Fruit fly (Drosophila melanogaster) whole organism, embryonic: ENCODE results near the gene Grip128.
A peak's percentile ranks its signal among the peaks of the same experiment; 100 is the strongest.

Source experiments
- ATbp ChIP-seq: fragments of 200-800 bp; sonication (Bioruptor generic); optimal IDR thresholded peaks from 2 replicates; lab custom pipeline; 2017; ENCODE audit warnings: missing biosample characterization, mild to moderate bottlenecking, missing genetic modification characterization, missing genetic modification reagents
- Asciz ChIP-seq: fragments of 200-800 bp; sonication (Bioruptor generic); optimal IDR thresholded peaks from 2 replicates; lab custom pipeline; 2017; ENCODE audit warnings: missing biosample characterization, mild to moderate bottlenecking, missing genetic modification characterization, missing genetic modification reagents
- CG10543 ChIP-seq: fragments of 200-800 bp; sonication (Bioruptor generic); optimal IDR thresholded peaks from 3 replicates; lab custom pipeline; 2017; ENCODE audit warnings: missing biosample characterization, mild to moderate bottlenecking, missing genetic modification characterization, moderate library complexity
- CG13287 ChIP-seq: fragments of 200-800 bp; sonication (Bioruptor generic); IDR thresholded peaks from 2 replicates; pipeline ENCODE4 v1.3.6; 2022; ENCODE audit warnings: missing biosample characterization, missing genetic modification characterization; ENCODE audit not compliant: partially characterized antibody
- CG14050 ChIP-seq: fragments of 200-800 bp; sonication (Bioruptor generic); IDR thresholded peaks from 3 replicates; pipeline ENCODE4 v1.3.6; 2022; ENCODE audit warnings: missing biosample characterization, missing genetic modification characterization
- CG16863 ChIP-seq: fragments of 200-800 bp; sonication (Bioruptor generic); optimal IDR thresholded peaks from 3 replicates; lab custom pipeline; 2016; ENCODE audit warnings: missing biosample characterization, missing genetic modification characterization
- CG17359 ChIP-seq: fragments of 200-800 bp; sonication (Bioruptor generic); optimal IDR thresholded peaks from 3 replicates; lab custom pipeline; 2018; ENCODE audit warnings: missing biosample characterization, mild to moderate bottlenecking, missing genetic modification characterization, moderate library complexity
- CG2678 ChIP-seq: fragments of 200-800 bp; sonication (Bioruptor generic); optimal IDR thresholded peaks from 3 replicates; lab custom pipeline; 2019; ENCODE audit warnings: missing biosample characterization, mild to moderate bottlenecking, missing genetic modification characterization, moderate library complexity
- CG30403 ChIP-seq: fragments of 200-800 bp; sonication (Bioruptor generic); optimal IDR thresholded peaks from 3 replicates; lab custom pipeline; 2016; ENCODE audit warnings: missing biosample characterization, missing genetic modification characterization
- CG3407 ChIP-seq: fragments of 200-800 bp; sonication (Bioruptor generic); optimal IDR thresholded peaks from 2 replicates; lab custom pipeline; 2018; ENCODE audit warnings: missing biosample characterization, mild to moderate bottlenecking, missing genetic modification characterization
- CG34224 ChIP-seq: fragments of 200-800 bp; sonication (Bioruptor generic); IDR thresholded peaks from 3 replicates; pipeline ENCODE4 v1.3.6; 2022; ENCODE audit warnings: missing biosample characterization, missing genetic modification characterization; ENCODE audit not compliant: partially characterized antibody
- CG34422 ChIP-seq: fragments of 200-800 bp; sonication (Bioruptor generic); IDR thresholded peaks from 3 replicates; pipeline ENCODE4 v1.3.6; 2022; ENCODE audit warnings: missing biosample characterization, missing genetic modification characterization
- CG6254 ChIP-seq: fragments of 200-800 bp; sonication (Bioruptor generic); optimal IDR thresholded peaks from 3 replicates; lab custom pipeline; 2017; ENCODE audit warnings: mild to moderate bottlenecking, missing biosample characterization, missing genetic modification reagents, missing genetic modification characterization
- CG6813 ChIP-seq: fragments of 200-800 bp; sonication (Bioruptor generic); optimal IDR thresholded peaks from 2 replicates; lab custom pipeline; 2017; ENCODE audit warnings: missing biosample characterization, missing genetic modification characterization, mild to moderate bottlenecking, moderate library complexity, missing genetic modification reagents
- CG7745 ChIP-seq: fragments of 200-800 bp; sonication (Bioruptor generic); optimal IDR thresholded peaks from 2 replicates; lab custom pipeline; 2018; ENCODE audit warnings: missing biosample characterization, mild to moderate bottlenecking, missing genetic modification characterization, moderate library complexity
- CG7987 ChIP-seq: fragments of 200-800 bp; sonication (Bioruptor generic); optimal IDR thresholded peaks from 2 replicates; lab custom pipeline; 2018; ENCODE audit warnings: missing biosample characterization, mild to moderate bottlenecking, missing genetic modification characterization, moderate library complexity
- CG8290 ChIP-seq, 3 experiments: fragments of 200-800 bp; sonication (Bioruptor generic); optimal IDR thresholded peaks; 2 replicates each; lab custom pipeline; 2016 to 2019; ENCODE audit warnings: missing biosample characterization in 3 of 3, missing genetic modification characterization in 3 of 3, mild to moderate bottlenecking in 2 of 3, moderate library complexity in 1 of 3
- CG8765 ChIP-seq: fragments of 200-800 bp; sonication (Bioruptor generic); IDR thresholded peaks from 2 replicates; pipeline ENCODE4 v1.3.6; 2022; ENCODE audit warnings: missing biosample characterization, missing genetic modification characterization
- D ChIP-seq, 2 experiments: fragments of 200-800 bp in 1 of 2; fragments of >200 bp in 1 of 2; sonication (Bioruptor generic) in 1 of 2; optimal IDR thresholded peaks; 2 replicates in 1 of 2; 3 replicates in 1 of 2; lab custom pipeline; 2017; ENCODE audit warnings: mild to moderate bottlenecking in 1 of 2, missing biosample characterization in 1 of 2, missing genetic modification characterization in 1 of 2, missing genetic modification reagents in 1 of 2
- Deaf1 ChIP-seq: fragments of 200-800 bp; optimal IDR thresholded peaks from 3 replicates; lab custom pipeline; 2019; ENCODE audit warnings: missing biosample characterization, mild to moderate bottlenecking, missing genetic modification characterization, moderate library complexity
- Ets97D ChIP-seq: fragments of 200-800 bp; sonication (Bioruptor generic); optimal IDR thresholded peaks from 3 replicates; lab custom pipeline; 2016; ENCODE audit warnings: missing biosample characterization, missing genetic modification characterization
- HLH3B ChIP-seq: fragments of 200-800 bp; sonication (Bioruptor generic); IDR thresholded peaks from 2 replicates; pipeline ENCODE4 v1.3.6; 2022; ENCODE audit warnings: missing biosample characterization, missing genetic modification characterization
- HLHmδ ChIP-seq: fragments of 200-800 bp; sonication (Bioruptor generic); optimal IDR thresholded peaks from 2 replicates; lab custom pipeline; 2018; ENCODE audit warnings: missing biosample characterization, mild to moderate bottlenecking, missing genetic modification characterization, moderate library complexity
- Neu2 ChIP-seq: fragments of 200-800 bp; sonication (Bioruptor generic); optimal IDR thresholded peaks from 3 replicates; lab custom pipeline; 2016; ENCODE audit warnings: missing biosample characterization, missing genetic modification characterization, borderline replicate concordance
- Sin3A ChIP-seq: fragments of >200 bp; optimal IDR thresholded peaks from 2 replicates; lab custom pipeline; 2018
- Vsx1 ChIP-seq: fragments of 200-800 bp; sonication (Bioruptor generic); optimal IDR thresholded peaks from 2 replicates; lab custom pipeline; 2017; ENCODE audit warnings: missing biosample characterization, mild to moderate bottlenecking, missing genetic modification characterization, missing genetic modification reagents
- amos ChIP-seq: fragments of 200-800 bp; sonication (Bioruptor generic); IDR thresholded peaks from 2 replicates; pipeline ENCODE4 v1.3.6; 2022; ENCODE audit warnings: missing biosample characterization, missing genetic modification characterization; ENCODE audit not compliant: partially characterized antibody
- bowl ChIP-seq: fragments of 200-800 bp; sonication (Bioruptor generic); IDR thresholded peaks from 2 replicates; pipeline ENCODE4 v1.3.6; 2022; ENCODE audit warnings: missing biosample characterization, missing genetic modification characterization
- cg ChIP-seq: fragments of 200-800 bp; sonication (Bioruptor generic); optimal IDR thresholded peaks from 3 replicates; lab custom pipeline; 2019; ENCODE audit warnings: missing biosample characterization, mild to moderate bottlenecking, missing genetic modification characterization, moderate library complexity
- chm ChIP-seq: fragments of 200-800 bp; sonication (Bioruptor generic); IDR thresholded peaks from 2 replicates; pipeline ENCODE4 v1.3.6; 2022; ENCODE audit warnings: missing biosample characterization, missing genetic modification characterization
- ci ChIP-seq: fragments of 200-800 bp; sonication (Bioruptor generic); IDR thresholded peaks from 3 replicates; pipeline ENCODE4 v1.3.6; 2022; ENCODE audit warnings: missing biosample characterization, missing genetic modification characterization
- emc ChIP-seq: fragments of 200-800 bp; sonication (Bioruptor generic); optimal IDR thresholded peaks from 2 replicates; lab custom pipeline; 2016; ENCODE audit warnings: missing biosample characterization, missing genetic modification characterization
- gce ChIP-seq: fragments of 200-800 bp; sonication (Bioruptor generic); IDR thresholded peaks from 3 replicates; pipeline ENCODE4 v1.3.6; 2022; ENCODE audit warnings: missing biosample characterization, missing genetic modification characterization
- grau ChIP-seq: fragments of 200-800 bp; optimal IDR thresholded peaks from 3 replicates; lab custom pipeline; 2019; ENCODE audit warnings: missing biosample characterization, mild to moderate bottlenecking, missing genetic modification characterization, moderate library complexity
- kni ChIP-seq: fragments of 200-800 bp; sonication (Bioruptor generic); optimal IDR thresholded peaks from 3 replicates; lab custom pipeline; 2017; ENCODE audit warnings: mild to moderate bottlenecking, missing biosample characterization, missing genetic modification reagents, missing genetic modification characterization
- mirr ChIP-seq: fragments of 200-800 bp; sonication (Bioruptor generic); optimal IDR thresholded peaks from 3 replicates; lab custom pipeline; 2018; ENCODE audit warnings: missing biosample characterization, mild to moderate bottlenecking, missing genetic modification characterization
- nerfin-1 ChIP-seq: fragments of 200-800 bp; sonication (Bioruptor generic); optimal IDR thresholded peaks from 3 replicates; lab custom pipeline; 2019; ENCODE audit warnings: missing biosample characterization, mild to moderate bottlenecking, missing genetic modification characterization, moderate library complexity
- odd ChIP-seq: fragments of 200-800 bp; sonication (Bioruptor generic); optimal IDR thresholded peaks from 2 replicates; lab custom pipeline; 2017; ENCODE audit warnings: missing biosample characterization, mild to moderate bottlenecking, missing genetic modification characterization
- sens ChIP-seq: fragments of 200-800 bp; sonication (Bioruptor generic); peaks from one replicate; lab custom pipeline; 2016; ENCODE audit warnings: missing biosample characterization, missing genetic modification characterization
- seq ChIP-seq: fragments of 200-800 bp; sonication (Bioruptor generic); IDR thresholded peaks from 2 replicates; pipeline ENCODE4 v1.3.6; 2022; ENCODE audit warnings: missing biosample characterization, missing genetic modification characterization
- slbo ChIP-seq: fragments of 200-800 bp; sonication (Bioruptor generic); IDR thresholded peaks from 2 replicates; pipeline ENCODE4 v1.3.6; 2022; ENCODE audit warnings: missing biosample characterization, missing genetic modification characterization
- sqz ChIP-seq: fragments of 200-800 bp; sonication (Bioruptor generic); optimal IDR thresholded peaks from 3 replicates; lab custom pipeline; 2018; ENCODE audit warnings: missing biosample characterization, mild to moderate bottlenecking, missing genetic modification characterization
- sug ChIP-seq: fragments of 200-800 bp; optimal IDR thresholded peaks from 2 replicates; lab custom pipeline; 2019; ENCODE audit warnings: missing biosample characterization, mild to moderate bottlenecking, missing genetic modification characterization, moderate library complexity
- twi ChIP-seq: fragments of 200-800 bp; optimal IDR thresholded peaks from 2 replicates; lab custom pipeline; 2019; ENCODE audit warnings: missing biosample characterization, mild to moderate bottlenecking, missing genetic modification characterization, moderate library complexity
- wek ChIP-seq: fragments of 200-800 bp; sonication (Bioruptor generic); optimal IDR thresholded peaks from 3 replicates; lab custom pipeline; 2018; ENCODE audit warnings: missing biosample characterization, mild to moderate bottlenecking, missing genetic modification characterization, moderate library complexity

Grip128 gene

DNA sequence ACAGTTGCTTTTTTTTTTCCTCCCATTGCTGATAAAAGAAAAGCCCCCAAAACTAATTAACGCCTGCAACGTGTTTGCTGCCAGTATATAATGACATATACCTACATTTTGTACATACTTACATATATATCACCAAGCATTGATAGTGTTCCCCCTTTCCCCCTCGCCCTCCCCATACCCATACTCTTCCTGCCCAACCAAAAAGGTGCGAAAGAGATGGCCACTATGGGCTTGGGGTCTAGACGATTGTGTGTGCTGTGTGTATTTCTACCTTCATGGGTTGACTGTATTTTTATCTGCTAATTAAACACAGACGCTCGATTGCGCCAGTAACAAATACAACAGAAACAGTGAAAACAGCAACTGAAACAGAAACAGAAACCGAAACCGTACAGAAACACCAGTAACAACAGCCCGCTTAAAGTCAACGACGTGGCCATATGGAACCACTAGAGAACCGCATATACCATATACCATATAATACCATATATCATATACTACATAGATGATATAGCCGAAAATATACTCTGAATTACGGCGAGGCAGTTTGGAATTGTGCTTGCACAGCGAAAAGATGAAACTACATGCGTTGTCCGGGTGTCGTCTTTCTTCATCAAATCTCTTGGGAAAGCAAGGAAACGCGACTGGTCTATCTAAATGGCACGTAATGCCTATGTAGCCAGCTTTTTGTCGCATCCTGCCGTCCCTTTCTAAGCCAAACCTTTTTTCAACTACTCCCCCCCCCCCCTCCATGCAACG is 24.9 kb upstream of the Grip128 start (continued):
- peak; percentile 29 for TF ChIP-seq cg (GFP tag; lab: Kevin White, UChicago)
- peak; percentile 44 for TF ChIP-seq sug
- TF ChIP-seq CG7745 (tag; lab: Kevin White, UChicago), result peak; percentile 17
- no peak for TF ChIP-seq CG8290 (GFP tag; optimal IDR thresholded peaks at IDR 0.05; lab: Kevin White, UChicago)
- TF ChIP-seq CG8290 (tag; optimal IDR thresholded peaks at IDR 0.05; lab: Kevin White, UChicago), result peak in 1 of 2 experiments; percentile 15
- peak; percentile 24 for TF ChIP-seq twi (tag; lab: Kevin White, UChicago)
- peak; percentile 12 for TF ChIP-seq grau (tag; lab: Kevin White, UChicago)
- peak; percentile 9 for TF ChIP-seq kni (GFP tag; lab: Kevin White, UChicago)
- TF ChIP-seq CG13287 (GFP tag; lab: Robert Waterston, UW), result no peak
- peak; percentile 54 for TF ChIP-seq CG10543 (GFP tag; lab: Kevin White, UChicago)
- TF ChIP-seq mirr (GFP tag; lab: Kevin White, UChicago), result peak; percentile 42
- peak; percentile 0 for TF ChIP-seq CG2678 (tag; lab: Kevin White, UChicago)

DNA sequence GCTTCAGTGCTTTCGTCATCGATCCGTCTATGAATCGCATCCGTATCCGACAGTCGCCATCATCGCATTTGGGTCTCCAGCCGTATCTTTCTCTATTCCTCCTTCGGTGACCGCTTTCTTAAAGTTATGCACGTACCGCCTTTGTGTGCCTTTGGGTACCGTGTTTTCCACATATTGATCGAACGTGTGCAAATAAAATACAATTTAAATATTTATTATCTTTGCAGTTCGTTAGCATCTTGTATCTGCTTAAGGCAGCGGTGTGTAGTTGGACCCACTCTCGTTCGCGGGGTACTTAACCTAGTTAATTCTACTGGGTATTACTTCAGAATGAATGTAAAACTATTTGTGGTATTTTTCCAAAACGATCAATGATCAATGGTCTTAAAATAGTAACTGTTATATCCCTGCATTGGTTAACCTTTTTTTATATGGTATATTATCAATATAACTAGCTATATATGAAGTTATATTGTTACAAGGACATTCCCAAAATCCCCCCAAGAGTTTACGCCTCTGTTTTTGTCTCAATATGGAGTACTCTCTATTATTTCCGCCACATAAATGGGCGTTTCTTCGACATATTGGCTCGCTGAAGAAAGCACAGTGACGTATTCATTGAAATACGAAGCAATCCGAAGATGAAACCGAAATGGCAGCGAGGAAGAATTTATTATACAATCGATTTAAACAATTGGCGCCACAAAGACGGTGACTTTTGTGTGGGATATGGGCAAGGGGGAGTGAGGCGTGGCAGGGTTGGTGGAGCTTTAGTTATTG is 23.9 kb upstream of the Grip128 start:
- TF ChIP-seq CG3407 (GFP tag; lab: Kevin White, UChicago) (peak; percentile 11), sens (GFP tag; lab: Kevin White, UChicago) (peak; percentile 50), CG7987 (GFP tag; lab: Kevin White, UChicago) (no peak), seq (GFP tag; lab: Robert Waterston, UW) (no peak), nerfin-1 (tag; lab: Kevin White, UChicago) (no peak), ci (GFP tag; lab: Robert Waterston, UW) (0 out of 3 replicates have a peak, but pooled peaks have one; percentile 30), Asciz (peak; percentile 46), chm (GFP tag; lab: Robert Waterston, UW) (peak; percentile 27; the same call in 1 of the 2 replicates), gce (GFP tag; lab: Robert Waterston, UW) (no peak), CG6254 (GFP tag; lab: Kevin White, UChicago) (no peak), Neu2 (GFP tag; lab: Kevin White, UChicago) (no peak), CG6813 (GFP tag; lab: Kevin White, UChicago) (peak; percentile 4), D (optimal IDR thresholded peaks at IDR 0.05; lab: Kevin White, UChicago) (no peak), D (GFP tag; optimal IDR thresholded peaks at IDR 0.05; lab: Kevin White, UChicago) (no peak), Deaf1 (peak; percentile 76), ATbp (peak; percentile 36), Vsx1 (GFP tag; lab: Kevin White, UChicago) (peak; percentile 13), HLHmδ (GFP tag; lab: Kevin White, UChicago) (no peak), CG8765 (GFP tag; lab: Robert Waterston, UW) (no peak), Sin3A (lab: Kevin White, UChicago) (no peak), CG34422 (GFP tag; lab: Robert Waterston, UW) (no peak), odd (GFP tag; lab: Kevin White, UChicago) (no peak), CG17359 (tag; lab: Kevin White, UChicago) (peak; percentile 20), amos (GFP tag; lab: Robert Waterston, UW) (no peak), emc (GFP tag; lab: Kevin White, UChicago) (no peak), bowl (no peak), Ets97D (GFP tag; lab: Kevin White, UChicago) (no peak), slbo (GFP tag; lab: Robert Waterston, UW) (no peak), sqz (peak; percentile 4), CG16863 (GFP tag; lab: Kevin White, UChicago) (no peak), CG34224 (GFP tag; lab: Robert Waterston, UW) (no peak), CG14050 (no peak), CG2678 (tag; lab: Kevin White, UChicago) (peak; percentile 1), wek (GFP tag; lab: Kevin White, UChicago) (peak; percentile 4), CG30403 (GFP tag; lab: Kevin White, UChicago) (no peak), HLH3B (GFP tag; lab: Robert Waterston, UW) (no peak)
